Fruit fly (Drosophila melanogaster): Measurements from ENCODE around the gene CG4553.

The CG4553 gene

dm6 chr3R:25489116-25489515 lies 12.4 kb upstream of the CG4553 start (continued):
- no peak for TF ChIP-seq CG33213 (GFP tag; optimal IDR thresholded peaks at IDR 0.05)
- TF ChIP-seq CG18262 (tag; optimal IDR thresholded peaks at IDR 0.05): peak; percentile 78
- TF ChIP-seq trh (GFP tag; optimal IDR thresholded peaks at IDR 0.05): no peak
- peak; percentile 61 for TF ChIP-seq caup (GFP tag; optimal IDR thresholded peaks at IDR 0.05; ENCODE audit: severe bottlenecking)
- TF ChIP-seq Fer3 (tag; optimal IDR thresholded peaks at IDR 0.05): peak; percentile 52
- TF ChIP-seq HmgD (GFP tag; optimal IDR thresholded peaks at IDR 0.05): no peak
- no peak for TF ChIP-seq sens-2 (GFP tag; IDR thresholded peaks at IDR 0.05)
- no peak for TF ChIP-seq en (GFP tag; optimal IDR thresholded peaks at IDR 0.05)
- no peak for TF ChIP-seq NC2β (GFP tag; optimal IDR thresholded peaks at IDR 0.05)
- no peak for TF ChIP-seq Hr39 (optimal IDR thresholded peaks at IDR 0.05)
- no peak for TF ChIP-seq amos (GFP tag; IDR thresholded peaks at IDR 0.05; ENCODE audit: partially characterized antibody)
- peak; percentile 65; the same call in 1 of the 2 replicates for TF ChIP-seq Rfx (GFP tag; IDR thresholded peaks at IDR 0.05)
- TF ChIP-seq CG14050 (GFP tag; IDR thresholded peaks at IDR 0.05): peak; percentile 46; the same call in 2 of the 3 replicates
- no peak for TF ChIP-seq gcm2 (GFP tag; optimal IDR thresholded peaks at IDR 0.05)
- no peak for TF ChIP-seq CG31365 (tag; optimal IDR thresholded peaks at IDR 0.05)
- TF ChIP-seq Abd-B (GFP tag; optimal IDR thresholded peaks at IDR 0.05): peak; percentile 51
- no peak for TF ChIP-seq CG12219 (GFP tag; optimal IDR thresholded peaks at IDR 0.05)
- no peak for TF ChIP-seq CG3163 (GFP tag; optimal IDR thresholded peaks at IDR 0.05)
- TF ChIP-seq trem (tag; optimal IDR thresholded peaks at IDR 0.05): peak; percentile 50
- no peak for TF ChIP-seq jing (GFP tag; optimal IDR thresholded peaks at IDR 0.05)
- TF ChIP-seq CG1647 (GFP tag; optimal IDR thresholded peaks at IDR 0.05): no peak
- peak; percentile 44 for TF ChIP-seq Oli (tag; optimal IDR thresholded peaks at IDR 0.05)
- TF ChIP-seq grau (tag; optimal IDR thresholded peaks at IDR 0.05): peak; percentile 48
- peak; percentile 79 for TF ChIP-seq CG9727 (GFP tag; optimal IDR thresholded peaks at IDR 0.05)
- TF ChIP-seq CkIIα-i1 (GFP tag; IDR thresholded peaks at IDR 0.05): no peak
- no peak for TF ChIP-seq CG5180 (GFP tag; optimal IDR thresholded peaks at IDR 0.05)
- TF ChIP-seq CrebB (tag; optimal IDR thresholded peaks at IDR 0.05): no peak
- TF ChIP-seq psq (GFP tag; optimal IDR thresholded peaks at IDR 0.05): no peak

dm6 chr3R:25482463-25483173 lies 5.9 kb upstream of the CG4553 start, which contains the start of the genes XNP, CG42488 and CG5116:
Gene XNP, minus strand, starts transcription at chr3R:25482834.
Gene CG42488, plus strand, starts transcription at chr3R:25483098.
Gene CG5116, plus strand, starts transcription at chr3R:25483098.
- TF ChIP-seq slbo (GFP tag; IDR thresholded peaks at IDR 0.05) (peak; percentile 82), CG13287 (GFP tag; IDR thresholded peaks at IDR 0.05; ENCODE audit: partially characterized antibody) (peak; percentile 99), CG9817 (tag; optimal IDR thresholded peaks at IDR 0.05) (peak; percentile 73), MESR4 (GFP tag; optimal IDR thresholded peaks at IDR 0.05) (peak; percentile 69), caup (GFP tag; optimal IDR thresholded peaks at IDR 0.05; ENCODE audit: severe bottlenecking) (peak; percentile 31), Opbp (GFP tag; IDR thresholded peaks at IDR 0.05; ENCODE audit: partially characterized antibody) (peak; percentile 97), CG32767 (GFP tag; IDR thresholded peaks at IDR 0.05) (peak; percentile 98), CG4617 (GFP tag; optimal IDR thresholded peaks at IDR 0.05; ENCODE audit: borderline replicate concordance) (peak; percentile 48), CG42726 (GFP tag; IDR thresholded peaks at IDR 0.05; ENCODE audit: partially characterized antibody) (peak; percentile 92), CG7839 (tag; optimal IDR thresholded peaks at IDR 0.05) (no peak), knrl (GFP tag; IDR thresholded peaks at IDR 0.05; ENCODE audit: partially characterized antibody) (peak; percentile 99), CG7271 (tag; optimal IDR thresholded peaks at IDR 0.05) (no peak), bigmax (GFP tag; optimal IDR thresholded peaks at IDR 0.05) (no peak), tgo (GFP tag; IDR thresholded peaks at IDR 0.05) (peak; percentile 32; the same call in 1 of the 3 replicates), yki (optimal IDR thresholded peaks at IDR 0.05) (no peak), CG10366 (GFP tag; IDR thresholded peaks at IDR 0.05) (peak; percentile 27; the same call in 1 of the 2 replicates), CG12104 (GFP tag; optimal IDR thresholded peaks at IDR 0.05) (peak; percentile 11), az2 (GFP tag; optimal IDR thresholded peaks at IDR 0.05) (peak; percentile 27), gsb (GFP tag; IDR thresholded peaks at IDR 0.05) (no peak), Xrp1 (GFP tag; IDR thresholded peaks at IDR 0.05) (peak; percentile 40; the same call in 1 of the 2 replicates), Jarid2 (GFP tag; optimal IDR thresholded peaks at IDR 0.05) (no peak), CG3065 (GFP tag; optimal IDR thresholded peaks at IDR 0.05) (no peak), CG17568 (GFP tag; optimal IDR thresholded peaks at IDR 0.05) (no peak), aop (GFP tag; IDR thresholded peaks at IDR 0.05) (no peak)

Data from whole organism, embryonic.